Fruit fly (Drosophila melanogaster) whole organism, embryonic: ENCODE measurements around the gene CG11698.
A peak's percentile ranks its signal among the peaks of the same experiment; 100 is the strongest.

Experiments
- Aef1 ChIP-seq: fragments of 200-800 bp; sonication (Bioruptor generic); IDR thresholded peaks from 3 replicates; pipeline ENCODE4 v1.3.6; 2022; ENCODE audit warnings: missing biosample characterization, missing genetic modification characterization
- Atf6 ChIP-seq: fragments of 200-800 bp; sonication (Bioruptor generic); IDR thresholded peaks from 2 replicates; pipeline ENCODE4 v1.3.6; 2022; ENCODE audit warnings: missing biosample characterization, missing genetic modification characterization
- Blimp-1 ChIP-seq: fragments of 200-800 bp; sonication (Bioruptor generic); optimal IDR thresholded peaks from 3 replicates; lab custom pipeline; 2018; ENCODE audit warnings: missing biosample characterization, missing genetic modification characterization, mild to moderate bottlenecking, moderate library complexity, missing genetic modification reagents
- CG10431 ChIP-seq: fragments of 200-800 bp; sonication (Bioruptor generic); optimal IDR thresholded peaks from 3 replicates; lab custom pipeline; 2018; ENCODE audit warnings: missing biosample characterization, mild to moderate bottlenecking, missing genetic modification characterization
- CG10959 ChIP-seq: fragments of 200-800 bp; sonication (Bioruptor generic); IDR thresholded peaks from 2 replicates; pipeline ENCODE4 v1.3.6; 2022; ENCODE audit warnings: missing biosample characterization, missing genetic modification characterization
- CG11695 ChIP-seq: fragments of 200-800 bp; sonication (Bioruptor generic); IDR thresholded peaks from 3 replicates; pipeline ENCODE4 v1.3.6; 2022; ENCODE audit warnings: missing biosample characterization, missing genetic modification characterization
- CG11723 ChIP-seq: fragments of 200-800 bp; sonication (Bioruptor generic); optimal IDR thresholded peaks from 2 replicates; lab custom pipeline; 2017; ENCODE audit warnings: missing biosample characterization, mild to moderate bottlenecking, missing genetic modification characterization
- CG15073 ChIP-seq: fragments of 200-800 bp; sonication (Bioruptor generic); optimal IDR thresholded peaks from 2 replicates; lab custom pipeline; 2016; ENCODE audit warnings: missing biosample characterization, missing genetic modification characterization
- CG17385 ChIP-seq: fragments of 200-800 bp; sonication (Bioruptor generic); optimal IDR thresholded peaks from 3 replicates; lab custom pipeline; 2018; ENCODE audit warnings: missing biosample characterization, mild to moderate bottlenecking, missing genetic modification characterization
- CG18764 ChIP-seq: fragments of 200-800 bp; sonication (Bioruptor generic); optimal IDR thresholded peaks from 3 replicates; lab custom pipeline; 2016; ENCODE audit warnings: missing biosample characterization, missing genetic modification characterization
- CG6175 ChIP-seq: fragments of 200-800 bp; sonication (Bioruptor generic); IDR thresholded peaks from 3 replicates; pipeline ENCODE4 v1.3.6; 2022; ENCODE audit warnings: missing biosample characterization, missing genetic modification characterization
- D19A ChIP-seq: fragments of 200-800 bp; optimal IDR thresholded peaks from 3 replicates; lab custom pipeline; 2019; ENCODE audit warnings: missing biosample characterization, mild to moderate bottlenecking, missing genetic modification characterization, moderate library complexity
- Doc2 ChIP-seq: fragments of 200-800 bp; sonication (Bioruptor generic); IDR thresholded peaks from 2 replicates; pipeline ENCODE4 v1.3.6; 2022; ENCODE audit warnings: missing biosample characterization, missing genetic modification characterization
- E2f1 ChIP-seq: fragments of 200-800 bp; sonication (Bioruptor generic); IDR thresholded peaks from 2 replicates; pipeline ENCODE4 v1.3.6; 2022; ENCODE audit warnings: missing biosample characterization, missing genetic modification characterization
- Eip74EF ChIP-seq, 2 experiments: fragments of 200-800 bp in 1 of 2; fragments of >200 bp in 1 of 2; sonication (Bioruptor generic) in 1 of 2; optimal IDR thresholded peaks; 2 replicates each; lab custom pipeline; 2017 to 2019; ENCODE audit warnings: missing biosample characterization in 2 of 2, missing genetic modification characterization in 2 of 2, mild to moderate bottlenecking in 1 of 2, moderate library complexity in 1 of 2
- Fer3 ChIP-seq: fragments of 200-800 bp; sonication (Bioruptor generic); optimal IDR thresholded peaks from 2 replicates; lab custom pipeline; 2018; ENCODE audit warnings: missing biosample characterization, mild to moderate bottlenecking, missing genetic modification characterization, moderate library complexity
- Hmx ChIP-seq: fragments of 200-800 bp; sonication (Bioruptor generic); optimal IDR thresholded peaks from 2 replicates; lab custom pipeline; 2016; ENCODE audit warnings: missing biosample characterization, missing genetic modification characterization
- Hr39 ChIP-seq: fragments of >200 bp; optimal IDR thresholded peaks from 2 replicates; lab custom pipeline; 2017
- Lim3 ChIP-seq: fragments of 200-800 bp; sonication (Bioruptor generic); IDR thresholded peaks from 2 replicates; pipeline ENCODE4 v1.3.6; 2022; ENCODE audit warnings: missing biosample characterization, missing genetic modification characterization
- MESR4 ChIP-seq: fragments of 200-800 bp; sonication (Bioruptor generic); optimal IDR thresholded peaks from 2 replicates; lab custom pipeline; 2018; ENCODE audit warnings: missing biosample characterization, mild to moderate bottlenecking, missing genetic modification characterization, moderate library complexity
- NFAT ChIP-seq: fragments of 200-800 bp; sonication (Bioruptor generic); IDR thresholded peaks from 2 replicates; pipeline ENCODE4 v1.3.6; 2022; ENCODE audit warnings: missing biosample characterization, missing genetic modification characterization
- Oli ChIP-seq: fragments of 200-800 bp; sonication (Bioruptor generic); optimal IDR thresholded peaks from 2 replicates; lab custom pipeline; 2018; ENCODE audit warnings: missing biosample characterization, mild to moderate bottlenecking, missing genetic modification characterization, moderate library complexity
- PHDP ChIP-seq: fragments of 200-800 bp; sonication (Bioruptor generic); optimal IDR thresholded peaks from 3 replicates; lab custom pipeline; 2018; ENCODE audit warnings: missing biosample characterization, mild to moderate bottlenecking, missing genetic modification characterization, moderate library complexity
- Ptx1 ChIP-seq: fragments of 200-800 bp; sonication (Bioruptor generic); IDR thresholded peaks from 2 replicates; pipeline ENCODE4 v1.3.6; 2022; ENCODE audit warnings: missing biosample characterization, missing genetic modification characterization
- Rfx ChIP-seq: fragments of 200-800 bp; sonication (Bioruptor generic); IDR thresholded peaks from 2 replicates; pipeline ENCODE4 v1.3.6; 2022; ENCODE audit warnings: missing biosample characterization, missing genetic modification characterization
- Rx ChIP-seq: fragments of 200-800 bp; sonication (Bioruptor generic); IDR thresholded peaks from 2 replicates; pipeline ENCODE4 v1.3.6; 2022; ENCODE audit warnings: missing biosample characterization, missing genetic modification characterization
- Sox100B ChIP-seq: fragments of 200-800 bp; sonication (Bioruptor generic); optimal IDR thresholded peaks from 3 replicates; lab custom pipeline; 2018; ENCODE audit warnings: missing biosample characterization, mild to moderate bottlenecking, missing genetic modification characterization
- Ssrp ChIP-seq: fragments of 200-800 bp; sonication (Bioruptor generic); optimal IDR thresholded peaks from 2 replicates; lab custom pipeline; 2018; ENCODE audit warnings: missing biosample characterization, mild to moderate bottlenecking, missing genetic modification characterization, moderate library complexity
- Trl ChIP-seq, 3 experiments: fragments of >200 bp in 2 of 3; fragments of 200-800 bp in 1 of 3; sonication (Bioruptor generic) in 1 of 3; optimal IDR thresholded peaks; 2 replicates in 1 of 3; 3 replicates in 2 of 3; lab custom pipeline; 2016 to 2017; ENCODE audit warnings: missing biosample characterization in 1 of 3, missing genetic modification characterization in 1 of 3
- Vsx1 ChIP-seq: fragments of 200-800 bp; sonication (Bioruptor generic); optimal IDR thresholded peaks from 2 replicates; lab custom pipeline; 2017; ENCODE audit warnings: missing biosample characterization, mild to moderate bottlenecking, missing genetic modification characterization, missing genetic modification reagents
- cg ChIP-seq: fragments of 200-800 bp; sonication (Bioruptor generic); optimal IDR thresholded peaks from 3 replicates; lab custom pipeline; 2019; ENCODE audit warnings: missing biosample characterization, mild to moderate bottlenecking, missing genetic modification characterization, moderate library complexity
- chif ChIP-seq, 2 experiments: fragments of 200-800 bp; sonication (Bioruptor generic); optimal IDR thresholded peaks; 3 replicates each; lab custom pipeline; 2016; ENCODE audit warnings: missing biosample characterization in 2 of 2, missing genetic modification characterization in 2 of 2
- cwo ChIP-seq: fragments of 200-800 bp; sonication (Bioruptor generic); optimal IDR thresholded peaks from 3 replicates; lab custom pipeline; 2017; ENCODE audit warnings: missing biosample characterization, missing genetic modification characterization, mild to moderate bottlenecking, moderate library complexity, missing genetic modification reagents
- dan ChIP-seq: fragments of 200-800 bp; sonication (Bioruptor generic); IDR thresholded peaks from 2 replicates; pipeline ENCODE4 v1.3.6; 2022; ENCODE audit warnings: missing biosample characterization, missing genetic modification characterization
- ftz-f1 ChIP-seq: fragments of 200-800 bp; sonication (Bioruptor generic); optimal IDR thresholded peaks from 2 replicates; lab custom pipeline; 2016; ENCODE audit warnings: missing biosample characterization, missing genetic modification characterization
- gce ChIP-seq: fragments of 200-800 bp; sonication (Bioruptor generic); IDR thresholded peaks from 3 replicates; pipeline ENCODE4 v1.3.6; 2022; ENCODE audit warnings: missing biosample characterization, missing genetic modification characterization
- gsb-n ChIP-seq: fragments of 200-800 bp; sonication (Bioruptor generic); optimal IDR thresholded peaks from 3 replicates; lab custom pipeline; 2018; ENCODE audit warnings: missing biosample characterization, mild to moderate bottlenecking, missing genetic modification characterization
- lab ChIP-seq: fragments of 200-800 bp; sonication (Bioruptor generic); optimal IDR thresholded peaks from 3 replicates; lab custom pipeline; 2017; ENCODE audit warnings: missing biosample characterization, missing genetic modification characterization, mild to moderate bottlenecking, moderate library complexity, missing genetic modification reagents
- pb ChIP-seq: fragments of 200-800 bp; sonication (Bioruptor generic); optimal IDR thresholded peaks from 3 replicates; lab custom pipeline; 2016; ENCODE audit warnings: missing biosample characterization, missing genetic modification characterization
- phol ChIP-seq: fragments of 200-800 bp; sonication (Bioruptor generic); optimal IDR thresholded peaks from 3 replicates; lab custom pipeline; 2018; ENCODE audit warnings: missing biosample characterization, mild to moderate bottlenecking, missing genetic modification characterization, moderate library complexity
- sc ChIP-seq, 3 experiments: fragments of >200 bp in 2 of 3; fragments of 200-800 bp in 1 of 3; sonication (Bioruptor generic) in 1 of 3; optimal IDR thresholded peaks; 2 replicates in 2 of 3; 3 replicates in 1 of 3; lab custom pipeline; 2017; ENCODE audit warnings: mild to moderate bottlenecking in 1 of 3, missing biosample characterization in 1 of 3, missing genetic modification characterization in 1 of 3, missing genetic modification reagents in 1 of 3
- sim ChIP-seq: fragments of 200-800 bp; sonication (Bioruptor generic); IDR thresholded peaks from 2 replicates; pipeline ENCODE4 v1.3.6; 2022; ENCODE audit warnings: missing biosample characterization, missing genetic modification characterization
- tio ChIP-seq: fragments of 200-800 bp; sonication (Bioruptor generic); optimal IDR thresholded peaks from 2 replicates; lab custom pipeline; 2017; ENCODE audit warnings: missing biosample characterization, missing genetic modification characterization, inconsistent platforms
- toy ChIP-seq: fragments of 200-800 bp; sonication (Bioruptor generic); IDR thresholded peaks from 2 replicates; pipeline ENCODE4 v1.3.6; 2022; ENCODE audit warnings: missing biosample characterization, missing genetic modification characterization
- trem ChIP-seq: fragments of 200-800 bp; optimal IDR thresholded peaks from 3 replicates; lab custom pipeline; 2019; ENCODE audit warnings: missing biosample characterization, mild to moderate bottlenecking, missing genetic modification characterization, moderate library complexity
- tup ChIP-seq: fragments of 200-800 bp; sonication (Bioruptor generic); optimal IDR thresholded peaks from 2 replicates; lab custom pipeline; 2016; ENCODE audit warnings: missing biosample characterization, mild to moderate bottlenecking, missing genetic modification characterization, moderate library complexity
- vvl ChIP-seq: fragments of 200-800 bp; sonication (Bioruptor generic); IDR thresholded peaks from 2 replicates; pipeline ENCODE4 v1.3.6; 2022; ENCODE audit warnings: missing biosample characterization, missing genetic modification characterization
- z ChIP-seq: fragments of 200-800 bp; sonication (Bioruptor generic); IDR thresholded peaks from 3 replicates; pipeline ENCODE4 v1.3.6; 2022; ENCODE audit warnings: missing biosample characterization, missing genetic modification characterization

CG11698 gene

dm6 chr3R:8333768-8334470 is 21.9 kb downstream of the CG11698 start, which contains the start of gene Poxm (continued):
- TF ChIP-seq cg (GFP tag; lab: Kevin White, UChicago), result peak; percentile 99
- peak; percentile 94 for TF ChIP-seq Ptx1
- TF ChIP-seq gce, result peak; percentile 72; the same call in 2 of the 3 replicates
- TF ChIP-seq phol (tag; lab: Kevin White, UChicago), result peak; percentile 97
- TF ChIP-seq Atf6 (GFP tag; lab: Robert Waterston, UW), result peak; percentile 79
- TF ChIP-seq Hmx (GFP tag; lab: Kevin White, UChicago), result peak; percentile 30
- peak; percentile 89 for TF ChIP-seq D19A
- peak; percentile 85 for TF ChIP-seq PHDP
- peak; percentile 67; the same call in 1 of the 2 replicates for TF ChIP-seq Doc2 (GFP tag; lab: Robert Waterston, UW)
- peak; percentile 87 for TF ChIP-seq CG10959 (GFP tag; lab: Robert Waterston, UW)
- no peak for TF ChIP-seq ftz-f1
- no peak for TF ChIP-seq MESR4 (GFP tag; lab: Kevin White, UChicago)
- TF ChIP-seq CG10431 (GFP tag; lab: Kevin White, UChicago), result peak; percentile 73
- TF ChIP-seq lab (GFP tag; lab: Kevin White, UChicago), result peak; percentile 77
- peak; percentile 90; the same call in 2 of the 3 replicates for TF ChIP-seq Aef1 (GFP tag; lab: Robert Waterston, UW)
- TF ChIP-seq E2f1 (GFP tag; lab: Robert Waterston, UW), result peak; percentile 91
- TF ChIP-seq cwo (GFP tag; lab: Kevin White, UChicago), result peak; percentile 74
- TF ChIP-seq sc (optimal IDR thresholded peaks at IDR 0.05; lab: Kevin White, UChicago), result no peak
- peak; percentile 91 for TF ChIP-seq sc (GFP tag; optimal IDR thresholded peaks at IDR 0.05; lab: Kevin White, UChicago)
- peak; percentile 65 for TF ChIP-seq NFAT (GFP tag; lab: Robert Waterston, UW)
- peak; percentile 69 for TF ChIP-seq Vsx1 (GFP tag; lab: Kevin White, UChicago)
- peak; percentile 82 for TF ChIP-seq CG17385 (GFP tag; lab: Kevin White, UChicago)
- TF ChIP-seq CG15073, result peak; percentile 72
- peak; percentile 86 for TF ChIP-seq Rfx (GFP tag; lab: Robert Waterston, UW)
- TF ChIP-seq gsb-n (tag; lab: Kevin White, UChicago), result peak; percentile 88
- TF ChIP-seq Lim3 (GFP tag; lab: Robert Waterston, UW), result 0 out of 2 replicates have a peak, but pooled peaks have one; percentile 64
- TF ChIP-seq sim (GFP tag; lab: Robert Waterston, UW), result peak; percentile 58; the same call in 1 of the 2 replicates
- peak; percentile 37 to 75 for TF ChIP-seq chif (GFP tag; optimal IDR thresholded peaks at IDR 0.05; lab: Kevin White, UChicago)
- TF ChIP-seq dan (GFP tag; lab: Robert Waterston, UW), result peak; percentile 81
- TF ChIP-seq vvl (GFP tag; lab: Robert Waterston, UW), result peak; percentile 89
- peak; percentile 88 for TF ChIP-seq tio (GFP tag; lab: Kevin White, UChicago)
- TF ChIP-seq CG18764 (GFP tag; lab: Kevin White, UChicago), result peak; percentile 73
- TF ChIP-seq pb (GFP tag; lab: Kevin White, UChicago), result no peak
- TF ChIP-seq Blimp-1 (GFP tag; lab: Kevin White, UChicago), result peak; percentile 87
- no peak for TF ChIP-seq toy (GFP tag; lab: Robert Waterston, UW)
- TF ChIP-seq Fer3 (tag; lab: Kevin White, UChicago), result peak; percentile 80
- peak; percentile 87 for TF ChIP-seq trem (tag; lab: Kevin White, UChicago)
- peak; percentile 83; the same call in 2 of the 3 replicates for TF ChIP-seq CG11695 (GFP tag; lab: Robert Waterston, UW)
- peak; percentile 81 for TF ChIP-seq CG11723 (GFP tag; lab: Kevin White, UChicago)
- TF ChIP-seq Rx (GFP tag; lab: Robert Waterston, UW), result peak; percentile 71
- TF ChIP-seq Hr39 (lab: Kevin White, UChicago), result no peak
- TF ChIP-seq Oli (tag; lab: Kevin White, UChicago), result peak; percentile 95
- TF ChIP-seq Trl (optimal IDR thresholded peaks at IDR 0.05; lab: Kevin White, UChicago), result peak; percentile 47 to 78
- TF ChIP-seq Trl (GFP tag; optimal IDR thresholded peaks at IDR 0.05; lab: Kevin White, UChicago), result peak; percentile 58
- peak in 1 of 2 experiments; percentile 89 for TF ChIP-seq Eip74EF (GFP tag; optimal IDR thresholded peaks at IDR 0.05; lab: Kevin White, UChicago)
- TF ChIP-seq CG6175, result peak; percentile 65; the same call in 2 of the 3 replicates
- TF ChIP-seq Sox100B (GFP tag; lab: Kevin White, UChicago), result peak; percentile 96
- TF ChIP-seq tup (GFP tag; lab: Kevin White, UChicago), result peak; percentile 60
- peak; percentile 96 for TF ChIP-seq Ssrp (tag; lab: Kevin White, UChicago)
- TF ChIP-seq z (GFP tag; lab: Robert Waterston, UW), result peak; percentile 7; the same call in 1 of the 3 replicates
